Fruit fly (Drosophila melanogaster): ENCODE measurements around the gene Kul.

The Kul gene

dm6 chr3R:29722238-29722637, 3.4 kb upstream of the Kul start, which contains the start of gene CG34296 (continued):
- TF ChIP-seq btn (GFP tag; optimal IDR thresholded peaks at IDR 0.05) (no peak), grn (GFP tag; optimal IDR thresholded peaks at IDR 0.05) (no peak), lola (GFP tag; optimal IDR thresholded peaks at IDR 0.05) (no peak)

dm6 chr3R:29723048-29723656, 2.5 kb upstream of the Kul start, which contains the start of gene Pcd:
Gene Pcd (plus strand): TSS chr3R:29723163.
- TF ChIP-seq fd64A (GFP tag; optimal IDR thresholded peaks at IDR 0.05) (no peak), fd96Cb (tag; optimal IDR thresholded peaks at IDR 0.05) (no peak), B-H2 (GFP tag; optimal IDR thresholded peaks at IDR 0.05) (peak; percentile 51), sens-2 (GFP tag; IDR thresholded peaks at IDR 0.05) (0 out of 2 replicates have a peak, but pooled peaks have one; percentile 29), sd (tag; optimal IDR thresholded peaks at IDR 0.05) (peak; percentile 98), rib (GFP tag; IDR thresholded peaks at IDR 0.05) (peak; percentile 73), CG15073 (GFP tag; optimal IDR thresholded peaks at IDR 0.05) (no peak), Eip74EF (GFP tag; optimal IDR thresholded peaks at IDR 0.05) (no peak), CG15601 (tag; optimal IDR thresholded peaks at IDR 0.05) (no peak), hbn (GFP tag; IDR thresholded peaks at IDR 0.05; ENCODE audit: partially characterized antibody) (0 out of 2 replicates have a peak, but pooled peaks have one; percentile 24), CG13287 (GFP tag; IDR thresholded peaks at IDR 0.05; ENCODE audit: partially characterized antibody) (peak; percentile 64), Med (GFP tag) (peak; percentile 33), CG34376 (GFP tag; optimal IDR thresholded peaks at IDR 0.05) (peak; percentile 43), bbx (GFP tag; IDR thresholded peaks at IDR 0.05; ENCODE audit: partially characterized antibody) (peak; percentile 31; the same call in 1 of the 2 replicates), zfh1 (GFP tag; IDR thresholded peaks at IDR 0.05) (0 out of 3 replicates have a peak, but pooled peaks have one; percentile 9), CG6854 (GFP tag; optimal IDR thresholded peaks at IDR 0.05) (no peak), sug (tag; optimal IDR thresholded peaks at IDR 0.05) (peak; percentile 3), CG32767 (GFP tag; IDR thresholded peaks at IDR 0.05) (0 out of 2 replicates have a peak, but pooled peaks have one; percentile 21), Ptx1 (GFP tag; IDR thresholded peaks at IDR 0.05) (no peak), CG12155 (GFP tag; optimal IDR thresholded peaks at IDR 0.05) (peak; percentile 97), CG6175 (GFP tag; IDR thresholded peaks at IDR 0.05) (peak; percentile 76; the same call in 2 of the 3 replicates), CG9817 (tag; optimal IDR thresholded peaks at IDR 0.05) (no peak), abd-A (tag; optimal IDR thresholded peaks at IDR 0.05) (peak; percentile 48), chinmo (GFP tag; IDR thresholded peaks at IDR 0.05; ENCODE audit: partially characterized antibody) (peak; percentile 96), YL-1 (GFP tag; optimal IDR thresholded peaks at IDR 0.05) (peak; percentile 9), CG2202 (tag; optimal IDR thresholded peaks at IDR 0.05) (no peak), scrt (GFP tag; optimal IDR thresholded peaks at IDR 0.05) (peak; percentile 90), CG13894 (tag; optimal IDR thresholded peaks at IDR 0.05) (peak; percentile 35), Dll (GFP tag; IDR thresholded peaks at IDR 0.05; ENCODE audit: partially characterized antibody) (peak; percentile 41; the same call in 1 of the 4 replicates), crp (GFP tag; optimal IDR thresholded peaks at IDR 0.05) (peak; percentile 55 to 94), Spps (tag; optimal IDR thresholded peaks at IDR 0.05) (no peak), CG18011 (GFP tag; optimal IDR thresholded peaks at IDR 0.05) (peak; percentile 14), CG15514 (GFP tag; optimal IDR thresholded peaks at IDR 0.05) (peak; percentile 77), ab (GFP tag; optimal IDR thresholded peaks at IDR 0.05) (no peak), CG34224 (GFP tag; IDR thresholded peaks at IDR 0.05; ENCODE audit: partially characterized antibody) (peak; percentile 49; the same call in 1 of the 3 replicates), stwl (tag; optimal IDR thresholded peaks at IDR 0.05) (peak; percentile 71), Aef1 (GFP tag; IDR thresholded peaks at IDR 0.05) (no peak; the same call in 2 of the 3 replicates), btn (GFP tag; optimal IDR thresholded peaks at IDR 0.05) (no peak), CG12942 (GFP tag; optimal IDR thresholded peaks at IDR 0.05) (no peak), eve (GFP tag; optimal IDR thresholded peaks at IDR 0.05) (no peak), Dref (GFP tag; IDR thresholded peaks at IDR 0.05) (no peak), Poxn (GFP tag; IDR thresholded peaks at IDR 0.05) (no peak), Sry-δ (GFP tag; optimal IDR thresholded peaks at IDR 0.05) (peak; percentile 4), CG13123 (GFP tag; optimal IDR thresholded peaks at IDR 0.05) (no peak)

Measured in whole organism, embryonic.